Fruit fly (Drosophila melanogaster) whole organism: ENCODE data around the gene CG42852.

Source experiments
- CG8478 ChIP-seq: fragments of >200 bp; optimal IDR thresholded peaks from 2 replicates; lab custom pipeline; 2018; ENCODE audit warnings: inconsistent platforms
- Dll ChIP-seq: fragments of >200 bp; optimal IDR thresholded peaks from 2 replicates; lab custom pipeline; 2017
- EcR ChIP-seq, 2 experiments: fragments of >200 bp; optimal IDR thresholded peaks; 2 replicates each; lab custom pipeline; 2017; ENCODE audit warnings: missing biosample characterization in 2 of 2, missing genetic modification characterization in 2 of 2, missing genetic modification reagents in 2 of 2
- pan ChIP-seq: fragments of >200 bp; optimal IDR thresholded peaks from 2 replicates; lab custom pipeline; 2017
- psq ChIP-seq: fragments of >200 bp; optimal IDR thresholded peaks from 2 replicates; lab custom pipeline; 2017
- usp ChIP-seq: fragments of >200 bp; optimal IDR thresholded peaks from 2 replicates; lab custom pipeline; 2017; ENCODE audit warnings: missing biosample characterization, missing genetic modification characterization, mixed read lengths

CG42852 gene

DNA sequence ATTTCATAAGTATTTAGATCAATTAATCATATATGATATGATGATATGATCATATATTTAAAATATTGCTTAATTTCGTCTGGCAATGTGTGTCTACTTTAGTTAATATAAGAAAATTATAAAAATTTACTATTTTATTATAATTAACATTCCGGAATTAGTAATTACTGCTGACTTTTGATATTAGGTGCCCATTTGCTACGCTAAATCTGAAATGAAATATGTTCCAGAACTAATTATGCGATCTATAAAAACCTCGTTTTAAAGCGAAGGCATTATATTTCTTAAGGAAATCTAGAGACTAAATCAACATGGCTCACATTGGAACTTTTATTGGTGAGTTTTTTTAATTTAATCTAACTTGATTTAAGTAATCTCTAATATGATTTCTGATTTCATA, at the start of gene CG42852:
Gene CG42852, plus strand, starts transcription at position 301 of the 400 bp plus-strand sequence.
- TF ChIP-seq usp (GFP tag; lab: Kevin White, UChicago) (no peak), CG8478 (lab: Kevin White, UChicago) (no peak), psq (no peak), EcR (GFP tag; optimal IDR thresholded peaks at IDR 0.05; lab: Kevin White, UChicago) (no peak), pan (no peak), Dll (lab: Kevin White, UChicago) (no peak)

DNA sequence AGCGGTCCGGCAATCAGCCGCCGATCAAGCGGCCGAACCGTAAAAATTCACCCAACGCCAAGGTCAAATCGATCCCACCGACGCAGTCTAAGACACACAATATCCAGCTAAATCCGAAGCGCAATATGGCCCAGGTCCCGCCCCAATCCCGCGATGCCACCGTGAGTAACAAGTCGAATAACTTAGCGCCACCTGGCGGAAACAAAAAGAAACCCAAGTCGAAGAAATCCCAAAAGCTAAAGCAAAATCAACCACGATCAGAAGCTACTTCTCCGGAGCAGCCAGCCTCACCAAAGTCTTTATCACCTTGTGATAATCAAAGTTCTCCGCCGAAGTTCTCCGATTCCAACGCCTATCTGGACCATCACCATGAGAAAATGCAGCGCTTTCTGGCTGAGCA, 49.7 kb upstream of the CG42852 start:
- TF ChIP-seq Dll (lab: Kevin White, UChicago) (no peak), EcR (GFP tag; optimal IDR thresholded peaks at IDR 0.05; lab: Kevin White, UChicago) (no peak), pan (no peak), psq (no peak), usp (GFP tag; lab: Kevin White, UChicago) (no peak), CG8478 (lab: Kevin White, UChicago) (no peak)

DNA sequence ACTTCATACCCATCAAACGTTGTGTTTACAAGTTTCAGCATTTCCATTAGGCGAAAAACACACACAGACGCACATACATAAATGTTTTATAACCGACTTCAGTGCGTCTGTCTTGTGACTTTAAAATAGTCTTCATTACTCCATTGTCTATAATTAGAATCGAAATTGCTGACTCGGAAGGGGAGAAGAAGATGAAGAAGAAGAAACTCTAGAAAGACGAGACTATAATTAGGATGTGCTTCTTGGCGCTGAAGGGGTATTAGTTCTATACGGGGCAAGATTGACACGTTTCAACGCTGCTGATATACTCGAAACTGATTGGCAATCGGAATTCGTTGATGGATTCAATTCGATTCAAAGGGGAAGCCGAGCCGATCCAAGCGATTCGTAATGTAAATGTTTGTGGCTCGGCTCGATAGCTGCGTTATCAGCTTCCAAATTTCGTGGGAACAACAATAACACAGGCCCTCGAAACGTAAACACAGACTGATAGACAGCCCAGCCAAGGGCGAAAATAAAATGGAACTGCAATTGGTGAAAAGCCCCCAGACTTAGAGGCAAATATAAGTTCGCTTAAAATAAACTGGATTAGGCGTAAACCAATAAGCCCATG, 46.4 kb upstream of the CG42852 start:
- TF ChIP-seq psq (no peak), usp (GFP tag; lab: Kevin White, UChicago) (no peak), CG8478 (lab: Kevin White, UChicago) (no peak), EcR (GFP tag; optimal IDR thresholded peaks at IDR 0.05; lab: Kevin White, UChicago) (no peak), pan (no peak), Dll (lab: Kevin White, UChicago) (no peak)

DNA sequence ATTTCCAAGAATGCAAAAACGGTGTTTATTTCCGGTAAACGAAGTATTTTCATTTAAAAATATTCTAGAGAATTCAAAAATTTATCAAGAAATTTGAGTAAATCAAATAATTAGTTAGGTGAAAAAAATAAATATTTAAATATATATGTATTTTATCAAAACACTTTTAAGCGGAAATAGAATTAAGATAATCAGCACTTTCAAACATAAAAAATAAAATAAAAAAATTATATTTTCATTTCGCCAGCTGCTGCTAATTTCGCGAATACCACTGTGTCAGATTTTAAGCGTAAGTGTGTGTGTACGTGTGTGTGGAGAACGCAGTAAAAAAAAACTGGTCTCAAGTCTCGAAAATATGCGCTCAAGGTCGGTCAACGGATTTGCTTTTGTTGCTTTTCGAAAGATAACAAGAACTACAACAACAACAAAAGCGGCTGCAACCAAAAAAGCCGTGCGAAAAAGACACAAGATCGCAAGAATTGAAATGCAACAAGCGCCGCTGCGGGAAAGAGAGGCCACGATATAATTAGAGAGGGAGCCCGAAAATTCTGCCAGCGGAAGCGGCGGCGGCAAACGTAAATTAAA, 45.5 kb upstream of the CG42852 start:
- TF ChIP-seq Dll (lab: Kevin White, UChicago), result no peak
- no peak for TF ChIP-seq pan
- no peak for TF ChIP-seq EcR (GFP tag; optimal IDR thresholded peaks at IDR 0.05; lab: Kevin White, UChicago)

DNA sequence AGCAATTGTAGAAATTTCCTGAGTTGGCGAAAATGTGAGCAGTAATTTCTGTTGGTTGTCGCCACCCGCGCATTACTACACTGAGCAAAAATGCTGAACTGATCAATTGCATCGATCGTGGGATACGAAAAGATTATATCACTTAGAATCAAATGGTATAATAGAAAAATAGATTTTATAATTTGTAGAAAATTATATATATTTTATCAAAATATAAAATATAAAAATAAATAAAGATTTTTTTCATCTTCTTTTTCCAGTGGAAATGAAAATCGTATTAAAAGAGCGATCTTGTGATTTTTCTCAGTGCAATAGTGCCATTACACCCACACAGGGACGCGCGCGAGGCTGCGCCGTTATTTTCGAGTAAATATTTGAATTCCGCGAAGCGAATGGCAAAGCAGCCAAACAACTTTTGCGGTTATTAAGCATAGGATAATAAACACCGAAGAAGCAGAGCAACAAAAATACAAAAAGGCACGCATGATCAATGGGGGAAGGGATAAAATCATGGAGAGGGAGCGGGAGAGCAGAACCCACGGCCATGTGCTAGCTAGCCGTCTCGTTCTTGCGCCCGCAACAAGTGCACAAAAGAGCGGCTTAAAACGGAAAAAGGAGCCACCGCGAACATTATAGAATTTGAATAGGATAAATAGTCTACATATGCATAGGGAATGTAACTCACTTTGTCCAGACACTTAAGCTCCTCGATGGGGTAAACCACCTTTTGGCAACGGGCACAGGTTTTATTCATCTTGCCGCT, 44.9 kb upstream of the CG42852 start:
- TF ChIP-seq CG8478 (lab: Kevin White, UChicago) (no peak), usp (GFP tag; lab: Kevin White, UChicago) (no peak), psq (no peak), pan (no peak), EcR (GFP tag; optimal IDR thresholded peaks at IDR 0.05; lab: Kevin White, UChicago) (no peak), Dll (lab: Kevin White, UChicago) (no peak)

DNA sequence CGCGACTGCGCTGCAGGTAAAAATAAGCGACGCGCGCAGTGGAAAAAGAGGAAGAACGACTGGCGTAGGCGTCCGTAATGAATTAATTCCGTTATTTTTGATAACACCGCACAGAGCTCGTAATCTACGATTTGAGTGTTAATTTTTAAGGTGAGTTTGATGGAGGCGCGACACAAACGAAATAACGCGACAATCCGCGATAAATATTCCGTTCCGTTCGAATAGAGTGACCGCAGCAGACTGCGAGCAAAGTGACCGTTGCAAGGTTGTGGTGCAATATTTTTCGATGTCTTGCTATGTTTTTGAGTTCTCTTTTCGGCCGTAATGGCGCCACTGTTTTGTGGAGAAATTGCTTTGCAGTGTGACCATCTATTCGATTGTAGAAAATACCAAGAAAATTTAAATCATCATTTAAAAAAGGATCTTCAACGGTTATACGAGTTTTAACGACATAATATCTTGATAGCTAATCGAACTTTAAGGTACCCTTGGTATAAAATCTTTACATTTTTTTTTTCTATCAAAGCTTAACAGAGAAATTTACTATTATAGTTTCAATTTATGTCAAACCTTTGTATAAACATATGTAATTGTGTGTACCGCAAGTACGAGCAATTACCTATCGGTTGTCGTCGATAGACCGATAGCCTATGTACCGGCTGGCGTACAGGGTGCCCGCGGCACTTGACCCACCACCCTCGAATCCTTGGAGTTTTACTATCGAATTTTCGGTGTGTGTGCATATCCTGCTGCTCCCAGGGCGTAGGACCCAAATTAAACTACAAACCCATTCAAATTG, 43.7 kb upstream of the CG42852 start, which contains the start of the genes CG43954, Lasp and Dab:
Gene CG43954, minus strand, starts transcription at position 248 of the 799 bp plus-strand sequence.
Gene Lasp, minus strand, starts transcription at position 248 of the 799 bp plus-strand sequence.
Gene Dab, plus strand, starts transcription at position 697 of the 799 bp plus-strand sequence.
- TF ChIP-seq EcR (GFP tag; optimal IDR thresholded peaks at IDR 0.05; lab: Kevin White, UChicago) (no peak), pan (no peak), Dll (lab: Kevin White, UChicago) (no peak), CG8478 (lab: Kevin White, UChicago) (no peak), psq (no peak), usp (GFP tag; lab: Kevin White, UChicago) (no peak)

DNA sequence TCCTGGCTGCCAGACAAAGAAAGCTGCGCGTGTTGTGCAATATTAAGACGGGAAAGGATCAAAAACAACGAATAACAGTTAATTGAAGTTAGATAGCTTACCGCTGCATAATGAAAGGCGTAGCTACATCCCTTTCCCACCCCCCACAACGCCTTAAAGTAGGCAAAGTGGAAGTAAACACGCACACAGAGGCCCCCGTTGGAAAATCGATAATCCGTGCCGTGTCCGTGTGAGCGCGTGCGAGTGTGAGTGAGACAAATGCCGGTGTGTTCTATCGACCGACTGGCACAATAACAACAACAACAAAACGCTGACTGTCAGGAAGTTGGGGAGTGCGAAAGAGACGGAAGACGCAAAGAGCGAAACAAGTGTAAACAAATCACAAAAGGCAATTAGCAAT, 42.9 kb upstream of the CG42852 start:
- no peak for TF ChIP-seq psq
- TF ChIP-seq Dll (lab: Kevin White, UChicago), result no peak
- TF ChIP-seq pan, result no peak
- TF ChIP-seq usp (GFP tag; lab: Kevin White, UChicago), result no peak
- TF ChIP-seq EcR (GFP tag; optimal IDR thresholded peaks at IDR 0.05; lab: Kevin White, UChicago), result no peak

DNA sequence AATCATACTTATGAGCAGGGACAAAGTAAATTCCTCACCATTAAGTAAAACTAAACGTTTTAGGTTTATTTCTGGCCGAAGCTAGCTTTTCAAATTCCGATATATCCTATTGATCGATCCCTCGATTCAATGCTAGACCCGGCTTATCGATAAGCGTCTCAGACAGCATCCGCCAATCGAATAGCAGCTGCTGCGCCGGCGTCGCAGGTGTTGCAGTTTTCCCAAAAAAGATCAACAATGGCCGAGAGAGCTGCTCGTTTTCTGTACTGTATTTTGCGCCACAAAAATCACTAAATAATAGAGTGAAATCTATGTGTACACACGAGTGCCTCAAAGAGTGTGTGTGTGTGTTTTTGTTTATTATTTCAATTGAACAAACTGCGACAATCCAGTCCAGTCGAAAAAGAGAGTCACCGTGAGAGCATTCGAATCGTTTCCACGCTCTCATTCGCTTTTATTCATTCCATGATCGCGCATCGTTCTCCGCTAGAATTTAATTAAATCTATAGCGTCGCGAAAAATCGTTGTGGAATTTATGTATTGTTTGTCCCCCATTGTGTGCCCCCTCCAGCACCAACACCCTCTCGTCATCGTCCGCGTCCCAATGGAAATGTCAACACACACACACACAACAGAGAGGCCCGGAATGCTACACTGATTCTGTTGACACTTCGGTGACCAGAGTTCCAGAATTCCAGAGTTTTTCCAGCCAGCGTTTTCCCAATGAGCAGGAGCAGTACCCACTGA, 41.7 kb upstream of the CG42852 start:
- no peak for TF ChIP-seq usp (GFP tag; lab: Kevin White, UChicago)
- peak; percentile 19 for TF ChIP-seq Dll (lab: Kevin White, UChicago)

DNA sequence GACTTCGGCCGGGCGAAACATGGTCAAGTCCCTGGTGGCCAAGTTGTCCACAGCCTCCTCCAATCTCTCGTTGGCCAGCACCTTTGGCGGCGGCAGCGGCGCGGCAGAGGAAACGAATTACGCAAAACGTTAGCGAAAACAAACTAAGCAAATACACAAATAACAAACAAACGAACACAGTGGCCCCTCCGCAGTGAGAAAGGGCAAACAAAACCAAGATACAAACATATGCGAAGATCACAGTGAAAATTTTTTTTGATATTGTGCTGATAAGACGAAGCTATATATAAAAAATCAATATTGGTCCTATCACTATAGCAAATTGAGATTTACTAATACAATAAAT, 41.1 kb upstream of the CG42852 start:
- no peak for TF ChIP-seq psq
- TF ChIP-seq EcR (GFP tag; optimal IDR thresholded peaks at IDR 0.05; lab: Kevin White, UChicago), result no peak
- no peak for TF ChIP-seq CG8478 (lab: Kevin White, UChicago)
- no peak for TF ChIP-seq Dll (lab: Kevin White, UChicago)
- TF ChIP-seq usp (GFP tag; lab: Kevin White, UChicago), result no peak
- TF ChIP-seq pan, result no peak

DNA sequence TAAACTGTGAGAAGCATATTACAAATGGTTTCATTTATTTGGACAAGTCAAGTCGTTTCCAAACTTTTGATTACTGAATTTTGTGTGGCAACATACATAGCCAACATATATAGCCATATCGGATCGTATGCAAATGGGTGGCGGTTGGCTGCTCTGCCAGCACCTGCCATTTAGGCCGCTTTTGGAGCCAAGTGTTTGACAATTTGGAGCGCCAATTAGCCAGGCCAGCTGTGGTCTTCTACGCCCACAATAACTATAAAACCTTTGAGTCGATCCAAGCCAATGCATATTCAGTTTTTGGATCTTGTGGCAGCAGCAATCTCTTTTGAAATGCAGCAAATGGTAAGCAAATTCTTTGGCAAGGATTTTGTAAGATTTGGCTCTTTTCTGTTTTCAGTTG, 30.7 kb upstream of the CG42852 start, which contains the start of gene CG13031:
Gene CG13031, plus strand, starts transcription at position 301 of the 400 bp plus-strand sequence.
- TF ChIP-seq CG8478 (lab: Kevin White, UChicago) (no peak), usp (GFP tag; lab: Kevin White, UChicago) (no peak), EcR (GFP tag; optimal IDR thresholded peaks at IDR 0.05; lab: Kevin White, UChicago) (no peak), pan (no peak), Dll (lab: Kevin White, UChicago) (no peak), psq (no peak)

DNA sequence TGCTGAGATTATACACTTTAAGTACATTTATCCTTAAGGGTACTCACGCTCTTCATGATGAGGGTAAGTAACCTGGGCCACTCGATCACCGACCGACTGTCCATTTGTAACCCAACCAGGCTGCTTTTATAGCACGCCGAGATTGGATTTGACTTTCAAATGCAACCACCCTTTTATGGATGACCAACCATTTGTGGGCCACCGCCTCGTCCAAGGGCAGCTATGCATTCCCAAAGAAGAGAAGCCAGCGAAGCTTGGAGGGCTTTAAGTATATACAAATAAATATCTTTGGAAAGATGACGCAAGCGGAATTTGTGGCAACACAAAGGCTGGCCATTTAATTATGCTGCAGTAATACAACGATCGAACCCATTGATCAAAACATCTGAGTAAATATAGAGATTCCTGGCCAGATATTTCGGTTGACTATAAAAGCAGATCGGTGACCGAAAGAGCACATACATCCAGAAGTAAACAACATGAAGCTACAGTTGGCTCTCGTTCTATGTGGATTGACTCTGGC, 29.2 kb upstream of the CG42852 start, which contains the start of the genes CG13026 and PGRP-SB2:
Gene CG13026, minus strand, starts transcription at position 101 of the 523 bp plus-strand sequence.
Gene PGRP-SB2, plus strand, starts transcription at position 473 of the 523 bp plus-strand sequence.
- TF ChIP-seq EcR (GFP tag; optimal IDR thresholded peaks at IDR 0.05; lab: Kevin White, UChicago) (no peak), pan (no peak), psq (no peak), Dll (lab: Kevin White, UChicago) (no peak), CG8478 (lab: Kevin White, UChicago) (no peak), usp (GFP tag; lab: Kevin White, UChicago) (no peak)
